Worm (Caenorhabditis elegans) whole organism, L4 larva: ENCODE results near the gene xpf-1.

ENCODE experiments used
- F10B5.3 ChIP-seq: sonication (generic microtip); optimal IDR thresholded peaks from 2 replicates; lab custom pipeline; 2016; ENCODE audit warnings: mild to moderate bottlenecking, missing genetic modification characterization, missing compliant biosample characterization
- F49E8.2 ChIP-seq: sonication (generic microtip); optimal IDR thresholded peaks from 2 replicates; lab custom pipeline; 2016; ENCODE audit warnings: missing compliant biosample characterization, mild to moderate bottlenecking, missing genetic modification characterization, borderline replicate concordance
- Y105C5A.15 ChIP-seq: fragments of 200-800 bp; sonication (Bioruptor generic); IDR thresholded peaks from 2 replicates; pipeline ENCODE4 v1.3.6; 2022; ENCODE audit warnings: missing genetic modification characterization, missing compliant biosample characterization
- Y5F2A.4 ChIP-seq: fragments of 200-800 bp; sonication (Bioruptor generic); optimal IDR thresholded peaks from 2 replicates; lab custom pipeline; 2018; ENCODE audit warnings: mild to moderate bottlenecking, missing genetic modification characterization, missing compliant biosample characterization
- aha-1 ChIP-seq: fragments of 150-350 bp; peaks from one replicate; lab custom pipeline; 2014; ENCODE audit warnings: missing biosample characterization, missing genetic modification characterization
- arid-1 ChIP-seq: fragments of 200-800 bp; sonication (Bioruptor generic); conservative IDR thresholded peaks from 2 replicates; pipeline ENCODE4 v1.3.6; 2022; ENCODE audit warnings: missing genetic modification reagents, missing genetic modification characterization, missing compliant biosample characterization
- ceh-62 ChIP-seq: sonication (generic microtip); optimal IDR thresholded peaks from 2 replicates; lab custom pipeline; 2017; ENCODE audit warnings: missing biosample characterization, missing genetic modification characterization
- ctbp-1 ChIP-seq: fragments of 200-800 bp; sonication (Bioruptor generic); IDR thresholded peaks from 2 replicates; pipeline ENCODE4 v1.3.6; 2022; ENCODE audit warnings: missing genetic modification reagents, missing genetic modification characterization, missing compliant biosample characterization
- dmd-6 ChIP-seq: fragments of 200-800 bp; sonication (Bioruptor generic); IDR thresholded peaks from 2 replicates; pipeline ENCODE4 v1.3.6; 2022; ENCODE audit warnings: missing genetic modification reagents, missing genetic modification characterization, missing compliant biosample characterization
- dmd-9 ChIP-seq: fragments of 200-800 bp; sonication (Bioruptor generic); IDR thresholded peaks from 2 replicates; pipeline ENCODE4 v1.3.6; 2022; ENCODE audit warnings: missing genetic modification reagents, missing genetic modification characterization, missing compliant biosample characterization
- dpl-1 ChIP-seq: fragments of 150-350 bp; optimal IDR thresholded peaks from 2 replicates; lab custom pipeline; 2014; ENCODE audit warnings: missing biosample characterization, missing genetic modification reagents, missing genetic modification characterization
- hif-1 ChIP-seq, 2 experiments: sonication (generic microtip); optimal IDR thresholded peaks; 2 replicates each; lab custom pipeline; 2016 to 2017; ENCODE audit warnings: missing compliant biosample characterization in 2 of 2, missing genetic modification characterization in 2 of 2, missing genetic modification reagents in 2 of 2, missing genotype in 2 of 2, mild to moderate bottlenecking in 1 of 2
- hlh-30 ChIP-seq: sonication (generic microtip); optimal IDR thresholded peaks from 2 replicates; lab custom pipeline; 2017; ENCODE audit warnings: antibody characterized with exemption, mild to moderate bottlenecking, missing genetic modification characterization, missing compliant biosample characterization; ENCODE audit not compliant: insufficient read depth
- hmg-1.1 ChIP-seq: fragments of 200-800 bp; sonication (Bioruptor generic); IDR thresholded peaks from 2 replicates; pipeline ENCODE4 v1.3.6; 2022; ENCODE audit warnings: missing genetic modification reagents, missing genetic modification characterization, missing compliant biosample characterization
- jun-1 ChIP-seq: fragments of 150-350 bp; optimal IDR thresholded peaks from 2 replicates; lab custom pipeline; 2014; ENCODE audit warnings: missing biosample characterization, missing genetic modification reagents, missing genetic modification characterization
- lin-13 ChIP-seq: fragments of 150-350 bp; optimal IDR thresholded peaks from 2 replicates; lab custom pipeline; 2014; ENCODE audit warnings: missing biosample characterization, missing genetic modification reagents, missing genetic modification characterization
- lin-15B ChIP-seq: fragments of 150-350 bp; sonication (generic microtip); optimal IDR thresholded peaks from 3 replicates; lab custom pipeline; 2014; ENCODE audit warnings: missing biosample characterization, missing genetic modification characterization
- lin-29 ChIP-seq: fragments of 200-800 bp; sonication (Bioruptor generic); IDR thresholded peaks from 2 replicates; pipeline ENCODE4 v1.3.6; 2022; ENCODE audit warnings: missing genetic modification reagents, missing genetic modification characterization, missing compliant biosample characterization
- lin-38 ChIP-seq: fragments of 200-800 bp; sonication (Bioruptor generic); IDR thresholded peaks from 2 replicates; pipeline ENCODE4 v1.3.6; 2022; ENCODE audit warnings: missing genetic modification reagents, missing genetic modification characterization, missing compliant biosample characterization
- lin-39 ChIP-seq: fragments of 150-350 bp; optimal IDR thresholded peaks from 2 replicates; lab custom pipeline; 2014; ENCODE audit warnings: missing biosample characterization, missing genetic modification reagents, missing genetic modification characterization
- madf-5 ChIP-seq, 2 experiments: fragments of 200-800 bp; sonication (Bioruptor generic); IDR thresholded peaks; 2 replicates each; pipeline ENCODE4 v1.3.6; 2022; ENCODE audit warnings: missing compliant biosample characterization in 2 of 2, missing genetic modification characterization in 2 of 2
- madf-9 ChIP-seq: fragments of 200-800 bp; sonication (Bioruptor generic); conservative IDR thresholded peaks from 2 replicates; pipeline ENCODE4 v1.3.6; 2022; ENCODE audit warnings: missing genetic modification reagents, missing genetic modification characterization, missing compliant biosample characterization
- mdl-1 ChIP-seq, 2 experiments: fragments of 150-350 bp in 1 of 2; sonication (generic microtip) in 1 of 2; optimal IDR thresholded peaks; 2 replicates each; lab custom pipeline; 2014 to 2017; ENCODE audit warnings: missing biosample characterization in 2 of 2, missing genetic modification characterization in 2 of 2
- mes-2 ChIP-seq: sonication (generic microtip); optimal IDR thresholded peaks from 2 replicates; lab custom pipeline; 2016; ENCODE audit warnings: missing genotype, mild to moderate bottlenecking, missing genetic modification characterization, missing compliant biosample characterization; ENCODE audit not compliant: poor library complexity, severe bottlenecking
- mxl-3 ChIP-seq: fragments of 200-800 bp; sonication (Bioruptor generic); optimal IDR thresholded peaks from 2 replicates; lab custom pipeline; 2018; ENCODE audit warnings: mild to moderate bottlenecking, missing genetic modification characterization, missing compliant biosample characterization
- nhr-28 ChIP-seq: fragments of 150-350 bp; optimal IDR thresholded peaks from 2 replicates; lab custom pipeline; 2014; ENCODE audit warnings: missing biosample characterization, missing genetic modification characterization
- nhr-41 ChIP-seq: fragments of 200-800 bp; sonication (Bioruptor generic); IDR thresholded peaks from 2 replicates; pipeline ENCODE4 v1.3.6; 2022; ENCODE audit warnings: missing genetic modification reagents, missing genetic modification characterization, missing compliant biosample characterization
- nhr-48 ChIP-seq: sonication (generic microtip); optimal IDR thresholded peaks from 2 replicates; lab custom pipeline; 2016; ENCODE audit warnings: mild to moderate bottlenecking, missing genetic modification characterization, missing compliant biosample characterization
- nhr-77 ChIP-seq: fragments of 150-350 bp; optimal IDR thresholded peaks from 2 replicates; lab custom pipeline; 2014; ENCODE audit warnings: missing biosample characterization, missing genetic modification characterization
- pha-4 ChIP-seq, 2 experiments: fragments of 150-350 bp in 1 of 2; fragments of 200-800 bp in 1 of 2; sonication (Bioruptor generic) in 1 of 2; IDR thresholded peaks in 1 of 2; optimal IDR thresholded peaks in 1 of 2; 2 replicates each; pipeline versions ENCODE4 v1.3.6 to Lab custom; 2014 to 2022; ENCODE audit warnings: missing genetic modification characterization in 2 of 2, missing genetic modification reagents in 2 of 2, missing biosample characterization in 1 of 2, missing compliant biosample characterization in 1 of 2
- php-3 ChIP-seq: fragments of 200-800 bp; sonication (Bioruptor generic); IDR thresholded peaks from 2 replicates; pipeline ENCODE4 v1.3.6; 2022; ENCODE audit warnings: missing genetic modification reagents, missing genetic modification characterization, missing compliant biosample characterization
- sdz-12 ChIP-seq: fragments of 200-800 bp; sonication (Bioruptor generic); optimal IDR thresholded peaks from 2 replicates; lab custom pipeline; 2018; ENCODE audit warnings: mild to moderate bottlenecking, missing genetic modification characterization, missing compliant biosample characterization
- set-16 ChIP-seq: fragments of 200-800 bp; sonication (Bioruptor generic); IDR thresholded peaks from 2 replicates; pipeline ENCODE4 v1.3.6; 2022; ENCODE audit warnings: missing genetic modification reagents, missing genetic modification characterization, missing compliant biosample characterization
- spr-1 ChIP-seq: sonication (generic microtip); optimal IDR thresholded peaks from 2 replicates; lab custom pipeline; 2016; ENCODE audit warnings: mild to moderate bottlenecking, missing genetic modification characterization, missing compliant biosample characterization
- unc-62 ChIP-seq, 3 experiments: fragments of 150-350 bp in 1 of 3; sonication (generic microtip); optimal IDR thresholded peaks in 2 of 3; peaks in 1 of 3; 1 replicate in 1 of 3; 2 replicates in 2 of 3; lab custom pipeline; 2014 to 2017; ENCODE audit warnings: missing biosample characterization in 3 of 3, missing genetic modification characterization in 3 of 3, missing genetic modification reagents in 3 of 3, missing genotype in 1 of 3
- zfp-2 ChIP-seq: sonication (generic microtip); optimal IDR thresholded peaks from 2 replicates; lab custom pipeline; 2016; ENCODE audit warnings: mild to moderate bottlenecking, missing genetic modification characterization, missing compliant biosample characterization
- zip-11 ChIP-seq: fragments of 200-800 bp; sonication (Bioruptor generic); IDR thresholded peaks from 2 replicates; pipeline ENCODE4 v1.3.6; 2022; ENCODE audit warnings: missing genetic modification characterization, missing compliant biosample characterization

Gene xpf-1

DNA sequence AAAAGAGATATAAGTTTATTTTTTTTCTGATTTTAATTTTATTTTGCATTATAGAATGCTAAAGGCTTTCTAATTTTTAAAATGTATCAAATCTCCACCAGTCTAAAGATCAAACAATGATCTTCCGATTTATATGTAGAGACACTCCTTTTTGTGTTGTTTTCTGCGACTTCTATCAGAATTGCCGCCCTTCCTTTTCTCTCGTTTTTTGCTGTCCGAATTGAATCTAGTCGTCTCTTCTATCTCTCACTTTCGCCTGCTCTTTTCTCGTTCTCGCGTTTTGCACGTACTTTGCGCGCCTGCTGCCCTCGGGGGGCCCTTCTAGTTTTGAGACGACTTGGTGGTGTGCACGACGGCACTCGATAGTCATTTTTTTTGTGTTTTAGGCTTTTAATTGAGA lies 28.4 kb downstream of the xpf-1 start (continued):
- no peak for TF ChIP-seq zfp-2 (tag; lab: Kevin White, UChicago)
- TF ChIP-seq lin-15B (tag; lab: Kevin White, UChicago) = no peak
- TF ChIP-seq madf-5 (GFP tag; IDR thresholded peaks at IDR 0.05; lab: Robert Waterston, UW) = no peak
- TF ChIP-seq nhr-77 = no peak
- TF ChIP-seq dmd-9 (GFP tag; lab: Robert Waterston, UW) = no peak
- no peak for TF ChIP-seq php-3 (GFP tag; lab: Robert Waterston, UW)
- TF ChIP-seq zip-11 (GFP tag; lab: Robert Waterston, UW) = no peak
- peak; percentile 36 for TF ChIP-seq lin-13
- peak; percentile 44 for TF ChIP-seq nhr-28
- peak; percentile 36 to 55 for TF ChIP-seq mdl-1 (tag; optimal IDR thresholded peaks at IDR 0.05; lab: Kevin White, UChicago)
- TF ChIP-seq mxl-3 (GFP tag; lab: Kevin White, UChicago) = no peak
- no peak for TF ChIP-seq arid-1 (GFP tag; lab: Robert Waterston, UW)
- no peak for TF ChIP-seq sdz-12
- peak; percentile 45 for TF ChIP-seq spr-1
- TF ChIP-seq F10B5.3 (tag; lab: Kevin White, UChicago) = no peak
- TF ChIP-seq hmg-1.1 (GFP tag; lab: Robert Waterston, UW) = peak; percentile 49; the same call in 1 of the 2 replicates
- TF ChIP-seq Y5F2A.4 (GFP tag; lab: Kevin White, UChicago) = no peak
- TF ChIP-seq ceh-62 (tag; lab: Kevin White, UChicago) = no peak
- TF ChIP-seq ctbp-1 = peak; percentile 61; the same call in 1 of the 2 replicates
- no peak for TF ChIP-seq lin-38 (GFP tag; lab: Robert Waterston, UW)
- peak; percentile 50 for TF ChIP-seq hlh-30 (tag; lab: Kevin White, UChicago)
- peak; percentile 28; the same call in 1 of the 2 replicates for TF ChIP-seq dmd-6 (GFP tag; lab: Robert Waterston, UW)
- TF ChIP-seq lin-39 (tag; lab: Kevin White, UChicago) = no peak
- no peak for TF ChIP-seq nhr-48 (tag; lab: Kevin White, UChicago)
- TF ChIP-seq pha-4 (GFP tag; IDR thresholded peaks at IDR 0.05; lab: Robert Waterston, UW) = no peak
- no peak for TF ChIP-seq pha-4 (tag; optimal IDR thresholded peaks at IDR 0.05; lab: Kevin White, UChicago)
- no peak for TF ChIP-seq jun-1
- peak in 1 of 2 experiments; percentile 92 for TF ChIP-seq unc-62 (GFP tag; optimal IDR thresholded peaks at IDR 0.05 in 1 of 2; lab: Kevin White, UChicago)
- TF ChIP-seq unc-62 (tag; optimal IDR thresholded peaks at IDR 0.05; lab: Kevin White, UChicago) = no peak
- peak; percentile 78 to 99 for TF ChIP-seq hif-1 (tag; optimal IDR thresholded peaks at IDR 0.05; lab: Kevin White, UChicago)
- no peak for TF ChIP-seq madf-9
- no peak for TF ChIP-seq dpl-1 (GFP tag; lab: Kevin White, UChicago)
- peak; percentile 18 for TF ChIP-seq mes-2 (tag; lab: Kevin White, UChicago)
- no peak for TF ChIP-seq lin-29
- TF ChIP-seq, all 104 proteins: peak for 20

DNA sequence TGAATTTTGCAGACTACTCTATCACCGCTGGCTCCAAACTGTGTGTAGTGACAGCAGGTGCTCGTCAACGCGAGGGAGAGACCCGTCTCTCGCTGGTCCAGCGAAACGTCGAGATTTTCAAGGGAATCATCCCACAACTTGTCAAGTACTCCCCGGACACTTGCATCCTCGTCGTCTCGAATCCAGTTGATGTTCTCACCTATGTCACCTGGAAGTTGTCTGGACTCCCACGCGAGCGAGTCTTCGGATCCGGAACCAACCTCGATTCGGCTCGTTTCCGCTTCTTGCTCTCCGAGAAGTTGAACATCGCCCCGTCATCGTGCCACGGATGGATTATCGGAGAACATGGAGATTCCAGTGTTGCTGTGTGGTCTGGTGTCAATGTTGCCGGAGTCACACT lies 29.6 kb downstream of the xpf-1 start:
- no peak for TF ChIP-seq php-3 (GFP tag; lab: Robert Waterston, UW)
- no peak for TF ChIP-seq F49E8.2
- TF ChIP-seq nhr-77 = no peak
- TF ChIP-seq set-16 (GFP tag; lab: Robert Waterston, UW) = peak; percentile 39; the same call in 1 of the 2 replicates
- no peak for TF ChIP-seq Y105C5A.15 (GFP tag; lab: Robert Waterston, UW)
- TF ChIP-seq dmd-9 (GFP tag; lab: Robert Waterston, UW) = no peak
- TF ChIP-seq nhr-41 (GFP tag; lab: Robert Waterston, UW) = no peak
- TF ChIP-seq aha-1 (tag; lab: Kevin White, UChicago) = peak; percentile 85
